Fruit fly (Drosophila melanogaster) whole organism, embryonic: ENCODE data around the gene JMJD5.

Experiments used
- CG1024 ChIP-seq: fragments of 200-800 bp; sonication (Bioruptor generic); IDR thresholded peaks from 2 replicates; pipeline ENCODE4 v1.3.6; 2022; ENCODE audit warnings: missing biosample characterization, missing genetic modification characterization
- CG11456 ChIP-seq: fragments of 200-800 bp; sonication (Bioruptor generic); IDR thresholded peaks from 3 replicates; pipeline ENCODE4 v1.3.6; 2022; ENCODE audit warnings: missing biosample characterization, missing genetic modification characterization
- CG11696 ChIP-seq: fragments of 200-800 bp; sonication (Bioruptor generic); IDR thresholded peaks from 2 replicates; pipeline ENCODE4 v1.3.6; 2022; ENCODE audit warnings: missing biosample characterization, missing genetic modification characterization
- CG1233 ChIP-seq: fragments of 200-800 bp; sonication (Bioruptor generic); optimal IDR thresholded peaks from 4 replicates; lab custom pipeline; 2018; ENCODE audit warnings: missing biosample characterization, mild to moderate bottlenecking, missing genetic modification characterization
- CG13296 ChIP-seq: fragments of 200-800 bp; sonication (Bioruptor generic); optimal IDR thresholded peaks from 3 replicates; lab custom pipeline; 2018; ENCODE audit warnings: missing biosample characterization, mild to moderate bottlenecking, missing genetic modification characterization
- CG15011 ChIP-seq: fragments of 200-800 bp; sonication (Bioruptor generic); optimal IDR thresholded peaks from 3 replicates; lab custom pipeline; 2018; ENCODE audit warnings: missing biosample characterization, mild to moderate bottlenecking, missing genetic modification characterization
- CG18599 ChIP-seq: fragments of 200-800 bp; sonication (Bioruptor generic); optimal IDR thresholded peaks from 3 replicates; lab custom pipeline; 2017; ENCODE audit warnings: missing biosample characterization, missing genetic modification characterization, mild to moderate bottlenecking, moderate library complexity, missing genetic modification reagents
- CG2678 ChIP-seq: fragments of 200-800 bp; sonication (Bioruptor generic); optimal IDR thresholded peaks from 3 replicates; lab custom pipeline; 2019; ENCODE audit warnings: missing biosample characterization, mild to moderate bottlenecking, missing genetic modification characterization, moderate library complexity
- CG32772 ChIP-seq: fragments of 200-800 bp; sonication (Bioruptor generic); IDR thresholded peaks from 2 replicates; pipeline ENCODE4 v1.3.6; 2022; ENCODE audit warnings: missing biosample characterization, missing genetic modification characterization
- CG33213 ChIP-seq: fragments of 200-800 bp; sonication (Bioruptor generic); optimal IDR thresholded peaks from 3 replicates; lab custom pipeline; 2016; ENCODE audit warnings: missing biosample characterization, missing genetic modification characterization
- CG34376 ChIP-seq: fragments of 200-800 bp; sonication (Bioruptor generic); optimal IDR thresholded peaks from 2 replicates; lab custom pipeline; 2018; ENCODE audit warnings: missing biosample characterization, mild to moderate bottlenecking, missing genetic modification characterization
- CG3838 ChIP-seq: fragments of 200-800 bp; sonication (Bioruptor generic); optimal IDR thresholded peaks from 3 replicates; lab custom pipeline; 2016; ENCODE audit warnings: missing biosample characterization, missing genetic modification characterization
- CG42726 ChIP-seq: fragments of 200-800 bp; sonication (Bioruptor generic); IDR thresholded peaks from 2 replicates; pipeline ENCODE4 v1.3.6; 2022; ENCODE audit warnings: missing biosample characterization, missing genetic modification characterization; ENCODE audit not compliant: partially characterized antibody
- CG4707 ChIP-seq: fragments of 200-800 bp; sonication (Bioruptor generic); optimal IDR thresholded peaks from 2 replicates; lab custom pipeline; 2018; ENCODE audit warnings: missing biosample characterization, mild to moderate bottlenecking, missing genetic modification characterization, moderate library complexity
- CG5953 ChIP-seq: fragments of 200-800 bp; sonication (Bioruptor generic); IDR thresholded peaks from 2 replicates; pipeline ENCODE4 v1.3.6; 2022; ENCODE audit warnings: missing biosample characterization, missing genetic modification characterization
- CG6813 ChIP-seq: fragments of 200-800 bp; sonication (Bioruptor generic); optimal IDR thresholded peaks from 2 replicates; lab custom pipeline; 2017; ENCODE audit warnings: missing biosample characterization, missing genetic modification characterization, mild to moderate bottlenecking, moderate library complexity, missing genetic modification reagents
- CG8281 ChIP-seq: fragments of 200-800 bp; sonication (Bioruptor generic); optimal IDR thresholded peaks from 2 replicates; lab custom pipeline; 2018; ENCODE audit warnings: missing biosample characterization, mild to moderate bottlenecking, missing genetic modification characterization, moderate library complexity
- CG8290 ChIP-seq, 3 experiments: fragments of 200-800 bp; sonication (Bioruptor generic); optimal IDR thresholded peaks; 2 replicates each; lab custom pipeline; 2016 to 2019; ENCODE audit warnings: missing biosample characterization in 3 of 3, missing genetic modification characterization in 3 of 3, mild to moderate bottlenecking in 2 of 3, moderate library complexity in 1 of 3
- GATAe ChIP-seq: fragments of 200-800 bp; sonication (Bioruptor generic); conservative IDR thresholded peaks from 2 replicates; pipeline ENCODE4 v1.3.6; 2022; ENCODE audit warnings: missing biosample characterization, missing genetic modification characterization
- Lpt ChIP-seq: fragments of >200 bp; optimal IDR thresholded peaks from 2 replicates; lab custom pipeline; 2018; ENCODE audit warnings: missing biosample characterization, missing genetic modification characterization
- Mad ChIP-seq: fragments of 200-800 bp; sonication (Bioruptor generic); optimal IDR thresholded peaks from 2 replicates; lab custom pipeline; 2016; ENCODE audit warnings: missing biosample characterization, missing genetic modification characterization
- NFAT ChIP-seq: fragments of 200-800 bp; sonication (Bioruptor generic); IDR thresholded peaks from 2 replicates; pipeline ENCODE4 v1.3.6; 2022; ENCODE audit warnings: missing biosample characterization, missing genetic modification characterization
- Vsx1 ChIP-seq: fragments of 200-800 bp; sonication (Bioruptor generic); optimal IDR thresholded peaks from 2 replicates; lab custom pipeline; 2017; ENCODE audit warnings: missing biosample characterization, mild to moderate bottlenecking, missing genetic modification characterization, missing genetic modification reagents
- ase ChIP-seq: fragments of 200-800 bp; sonication (Bioruptor generic); IDR thresholded peaks from 3 replicates; pipeline ENCODE4 v1.3.6; 2022; ENCODE audit warnings: missing biosample characterization, missing genetic modification characterization
- dan ChIP-seq: fragments of 200-800 bp; sonication (Bioruptor generic); IDR thresholded peaks from 2 replicates; pipeline ENCODE4 v1.3.6; 2022; ENCODE audit warnings: missing biosample characterization, missing genetic modification characterization
- dati ChIP-seq: fragments of 200-800 bp; sonication (Bioruptor generic); IDR thresholded peaks from 2 replicates; pipeline ENCODE4 v1.3.6; 2022; ENCODE audit warnings: missing biosample characterization, missing genetic modification characterization
- exex ChIP-seq: fragments of 200-800 bp; sonication (Bioruptor generic); optimal IDR thresholded peaks from 4 replicates; lab custom pipeline; 2018; ENCODE audit warnings: missing biosample characterization, mild to moderate bottlenecking, missing genetic modification characterization, moderate library complexity
- gce ChIP-seq: fragments of 200-800 bp; sonication (Bioruptor generic); IDR thresholded peaks from 3 replicates; pipeline ENCODE4 v1.3.6; 2022; ENCODE audit warnings: missing biosample characterization, missing genetic modification characterization
- kah ChIP-seq: fragments of 200-800 bp; sonication (Bioruptor generic); optimal IDR thresholded peaks from 2 replicates; lab custom pipeline; 2018; ENCODE audit warnings: missing biosample characterization, mild to moderate bottlenecking, missing genetic modification characterization
- lab ChIP-seq: fragments of 200-800 bp; sonication (Bioruptor generic); optimal IDR thresholded peaks from 3 replicates; lab custom pipeline; 2017; ENCODE audit warnings: missing biosample characterization, missing genetic modification characterization, mild to moderate bottlenecking, moderate library complexity, missing genetic modification reagents
- lola ChIP-seq, 3 experiments: fragments of >200 bp in 2 of 3; fragments of 200-800 bp in 1 of 3; sonication (Bioruptor generic) in 1 of 3; optimal IDR thresholded peaks; 2 replicates each; lab custom pipeline; 2017 to 2019; ENCODE audit warnings: missing biosample characterization in 3 of 3, missing genetic modification characterization in 3 of 3, mild to moderate bottlenecking in 1 of 3, moderate library complexity in 1 of 3
- mirr ChIP-seq: fragments of 200-800 bp; sonication (Bioruptor generic); optimal IDR thresholded peaks from 3 replicates; lab custom pipeline; 2018; ENCODE audit warnings: missing biosample characterization, mild to moderate bottlenecking, missing genetic modification characterization
- nom ChIP-seq: fragments of 200-800 bp; sonication (Bioruptor generic); optimal IDR thresholded peaks from 2 replicates; lab custom pipeline; 2017; ENCODE audit warnings: missing biosample characterization, missing genetic modification characterization, mild to moderate bottlenecking, moderate library complexity, missing genetic modification reagents
- pan ChIP-seq, 4 experiments: fragments of >200 bp in 3 of 4; fragments of 200-800 bp in 1 of 4; sonication (Bioruptor generic) in 1 of 4; optimal IDR thresholded peaks in 3 of 4; IDR thresholded peaks in 1 of 4; 2 replicates each; pipeline versions ENCODE4 v1.3.6 to Lab custom; 2017 to 2022; ENCODE audit warnings: missing biosample characterization in 2 of 4, missing genetic modification characterization in 2 of 4, mixed read lengths in 1 of 4
- peb ChIP-seq: fragments of 200-800 bp; sonication (Bioruptor generic); IDR thresholded peaks from 2 replicates; pipeline ENCODE4 v1.3.6; 2022; ENCODE audit warnings: missing biosample characterization, missing genetic modification characterization
- pzg ChIP-seq: fragments of 200-800 bp; sonication (Bioruptor generic); optimal IDR thresholded peaks from 3 replicates; lab custom pipeline; 2018; ENCODE audit warnings: missing biosample characterization, mild to moderate bottlenecking, missing genetic modification characterization, moderate library complexity
- sd ChIP-seq: fragments of 200-800 bp; sonication (Bioruptor generic); optimal IDR thresholded peaks from 3 replicates; lab custom pipeline; 2018; ENCODE audit warnings: missing biosample characterization, mild to moderate bottlenecking, missing genetic modification characterization, moderate library complexity
- sens-2 ChIP-seq: fragments of 200-800 bp; sonication (Bioruptor generic); IDR thresholded peaks from 2 replicates; pipeline ENCODE4 v1.3.6; 2022; ENCODE audit warnings: missing biosample characterization, missing genetic modification characterization
- sima ChIP-seq: fragments of 200-800 bp; sonication (Bioruptor generic); optimal IDR thresholded peaks from 2 replicates; lab custom pipeline; 2016; ENCODE audit warnings: missing biosample characterization, missing genetic modification characterization
- vnd ChIP-seq: fragments of 200-800 bp; sonication (Bioruptor generic); IDR thresholded peaks from 3 replicates; pipeline ENCODE4 v1.3.6; 2022; ENCODE audit warnings: missing biosample characterization, missing genetic modification characterization; ENCODE audit not compliant: partially characterized antibody
- yki ChIP-seq: fragments of >200 bp; optimal IDR thresholded peaks from 3 replicates; lab custom pipeline; 2018

The JMJD5 gene

dm6 chr3L:857063-858015, 16.2 kb upstream of the JMJD5 start, which contains the start of gene dpr20 (continued):
- TF ChIP-seq CG33213 (peak; percentile 70), Mad (GFP tag; lab: Kevin White, UChicago) (no peak), gce (peak; percentile 82), Vsx1 (GFP tag; lab: Kevin White, UChicago) (peak; percentile 2), sima (no peak), NFAT (GFP tag; lab: Robert Waterston, UW) (peak; percentile 94), CG15011 (GFP tag; lab: Kevin White, UChicago) (peak; percentile 58), peb (GFP tag; lab: Robert Waterston, UW) (peak; percentile 80), dati (GFP tag; lab: Robert Waterston, UW) (peak; percentile 71), CG5953 (peak; percentile 84), CG8290 (GFP tag; optimal IDR thresholded peaks at IDR 0.05; lab: Kevin White, UChicago) (peak; percentile 13), CG8290 (tag; optimal IDR thresholded peaks at IDR 0.05; lab: Kevin White, UChicago) (peak; percentile 28 to 95), pan (optimal IDR thresholded peaks at IDR 0.05; lab: Kevin White, UChicago) (no peak), pan (GFP tag; optimal IDR thresholded peaks at IDR 0.05 in 1 of 2, IDR thresholded peaks at IDR 0.05 in 1 of 2) (peak in 1 of 2 experiments; percentile 93), CG4707 (GFP tag; lab: Kevin White, UChicago) (peak; percentile 6), yki (no peak), CG42726 (GFP tag; lab: Robert Waterston, UW) (no peak), CG3838 (no peak), CG11456 (GFP tag; lab: Robert Waterston, UW) (peak; percentile 95), vnd (GFP tag; lab: Robert Waterston, UW) (no peak), dan (GFP tag; lab: Robert Waterston, UW) (peak; percentile 64), CG1233 (GFP tag; lab: Kevin White, UChicago) (peak; percentile 34), lola (GFP tag; optimal IDR thresholded peaks at IDR 0.05; lab: Kevin White, UChicago) (peak in 1 of 3 experiments; percentile 35), sens-2 (GFP tag; lab: Robert Waterston, UW) (peak; percentile 79), Lpt (GFP tag; lab: Kevin White, UChicago) (no peak), CG32772 (peak; percentile 86)

- TF ChIP-seq GATAe: 0 out of 2 replicates have a peak, but pooled peaks have one; percentile 16
- peak; percentile 88 for TF ChIP-seq exex (tag; lab: Kevin White, UChicago)
- no peak for TF ChIP-seq CG8290 (GFP tag; optimal IDR thresholded peaks at IDR 0.05; lab: Kevin White, UChicago)
- TF ChIP-seq CG8290 (tag; optimal IDR thresholded peaks at IDR 0.05; lab: Kevin White, UChicago): peak in 1 of 2 experiments; percentile 15
- peak; percentile 27 for TF ChIP-seq CG6813 (GFP tag; lab: Kevin White, UChicago)
- TF ChIP-seq CG11696 (GFP tag; lab: Robert Waterston, UW): peak; percentile 66
- TF ChIP-seq sd (tag; lab: Kevin White, UChicago): peak; percentile 47
- peak; percentile 20 for TF ChIP-seq CG34376
- no peak for TF ChIP-seq CG1024 (GFP tag; lab: Robert Waterston, UW)
- peak; percentile 16 for TF ChIP-seq CG18599 (GFP tag; lab: Kevin White, UChicago)
- no peak for TF ChIP-seq nom (GFP tag; lab: Kevin White, UChicago)
- TF ChIP-seq kah: no peak
- peak; percentile 82 for TF ChIP-seq mirr
- TF ChIP-seq pzg (GFP tag; lab: Kevin White, UChicago): no peak
- TF ChIP-seq CG2678 (tag; lab: Kevin White, UChicago): peak; percentile 24
- peak; percentile 44 for TF ChIP-seq CG13296 (GFP tag; lab: Kevin White, UChicago)
- peak; percentile 26 for TF ChIP-seq CG8281
- peak; percentile 5 for TF ChIP-seq lab (GFP tag; lab: Kevin White, UChicago)
- TF ChIP-seq ase (GFP tag; lab: Robert Waterston, UW): no peak
Measured at dm6 chr3L:852267-852666, 11.1 kb upstream of the JMJD5 start.
